Worm (Caenorhabditis elegans) whole organism, early embryonic: ENCODE measurements around the gene sqt-3.

Source experiments
- B0310.2 ChIP-seq: sonication (generic microtip); optimal IDR thresholded peaks from 2 replicates; lab custom pipeline; 2016; ENCODE audit warnings: mild to moderate bottlenecking, missing genetic modification characterization, missing compliant biosample characterization
- F13C5.2 ChIP-seq: sonication (generic microtip); optimal IDR thresholded peaks from 2 replicates; lab custom pipeline; 2017; ENCODE audit warnings: mild to moderate bottlenecking, missing genetic modification characterization, inconsistent platforms, missing compliant biosample characterization
- aly-1 ChIP-seq: sonication (generic microtip); optimal IDR thresholded peaks from 2 replicates; lab custom pipeline; 2016; ENCODE audit warnings: missing genetic modification characterization, missing compliant biosample characterization
- ama-1 ChIP-seq: fragments of 150-350 bp; optimal IDR thresholded peaks from 2 replicates; lab custom pipeline; 2014
- ceh-13 ChIP-seq: fragments of 200-800 bp; sonication (Bioruptor generic); optimal IDR thresholded peaks from 2 replicates; lab custom pipeline; 2018; ENCODE audit warnings: mild to moderate bottlenecking, missing genetic modification characterization, missing compliant biosample characterization
- ceh-36 ChIP-seq: sonication (generic microtip); optimal IDR thresholded peaks from 2 replicates; lab custom pipeline; 2016; ENCODE audit warnings: missing genetic modification characterization, inconsistent platforms, missing compliant biosample characterization
- ets-7 ChIP-seq: sonication (generic microtip); optimal IDR thresholded peaks from 2 replicates; lab custom pipeline; 2016; ENCODE audit warnings: missing genotype, missing genetic modification characterization, missing compliant biosample characterization
- flt-1 ChIP-seq: fragments of 200-800 bp; sonication (Bioruptor generic); IDR thresholded peaks from 2 replicates; pipeline ENCODE4 v1.3.6; 2022; ENCODE audit warnings: missing genetic modification characterization, missing compliant biosample characterization
- hmbx-1 ChIP-seq: sonication (generic microtip); optimal IDR thresholded peaks from 2 replicates; lab custom pipeline; 2016; ENCODE audit warnings: mild to moderate bottlenecking, missing genetic modification characterization, missing compliant biosample characterization
- hmg-4 ChIP-seq: fragments of 200-800 bp; sonication (Bioruptor generic); optimal IDR thresholded peaks from 2 replicates; lab custom pipeline; 2018; ENCODE audit warnings: mild to moderate bottlenecking, missing genetic modification characterization, missing compliant biosample characterization
- hnd-1 ChIP-seq: sonication (generic microtip); optimal IDR thresholded peaks from 2 replicates; lab custom pipeline; 2016; ENCODE audit warnings: missing genetic modification characterization, missing compliant biosample characterization
- pes-1 ChIP-seq: fragments of 200-800 bp; sonication (Bioruptor generic); IDR thresholded peaks from 2 replicates; pipeline ENCODE4 v1.3.6; 2022; ENCODE audit warnings: missing genetic modification reagents, missing genetic modification characterization, missing compliant biosample characterization
- scrt-1 ChIP-seq: fragments of 200-800 bp; sonication (Bioruptor generic); IDR thresholded peaks from 2 replicates; pipeline ENCODE4 v1.3.6; 2022; ENCODE audit warnings: missing genetic modification characterization, missing compliant biosample characterization
- sea-1 ChIP-seq: fragments of 200-800 bp; sonication (Bioruptor generic); conservative IDR thresholded peaks from 2 replicates; pipeline ENCODE4 v1.3.6; 2022; ENCODE audit warnings: missing genetic modification characterization, missing compliant biosample characterization
- tbx-11 ChIP-seq: fragments of 200-800 bp; sonication (Bioruptor generic); IDR thresholded peaks from 2 replicates; pipeline ENCODE4 v1.3.6; 2022; ENCODE audit warnings: missing genetic modification characterization, missing compliant biosample characterization
- tbx-37 ChIP-seq: fragments of 200-800 bp; sonication (Bioruptor generic); conservative IDR thresholded peaks from 2 replicates; pipeline ENCODE4 v1.3.6; 2022; ENCODE audit warnings: missing genetic modification reagents, missing genetic modification characterization, missing compliant biosample characterization
- tra-4 ChIP-seq: sonication (generic microtip); optimal IDR thresholded peaks from 2 replicates; lab custom pipeline; 2017; ENCODE audit warnings: missing genetic modification characterization, missing compliant biosample characterization

sqt-3 gene

DNA sequence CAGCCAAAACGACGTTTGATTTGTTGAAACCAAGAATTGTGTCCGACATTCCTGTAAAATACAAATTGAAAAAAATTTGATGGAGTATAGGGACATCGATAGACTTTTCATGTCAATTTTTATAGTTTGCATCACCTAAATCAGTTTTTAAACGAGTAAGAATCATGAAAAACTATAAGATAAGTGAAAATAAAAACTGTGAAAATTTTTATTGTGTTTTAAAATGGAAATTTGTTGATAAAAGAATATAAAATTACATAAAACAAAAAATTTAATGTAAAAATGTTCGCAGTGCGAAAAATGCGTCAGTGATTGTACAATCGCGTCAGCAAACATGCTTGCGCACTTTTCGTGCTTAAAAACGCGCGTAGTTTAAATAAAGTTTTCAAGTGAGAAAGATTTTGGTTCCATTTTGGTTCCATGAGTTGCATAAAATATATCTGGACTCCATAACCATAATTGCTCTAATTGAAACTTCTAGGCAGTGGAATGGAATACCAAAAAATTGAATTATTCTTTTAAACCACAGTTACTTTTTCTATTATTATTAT lies 9.1 kb upstream of the sqt-3 start, which contains the start of gene tomm-20:
Gene tomm-20, minus strand, starts transcription at position 51 of the 551 bp plus-strand sequence.
- peak; percentile 36 for TF ChIP-seq ceh-36 (tag; lab: Kevin White, UChicago)
- TF ChIP-seq ceh-13 (GFP tag; lab: Kevin White, UChicago), result peak; percentile 2
- TF ChIP-seq sea-1 (GFP tag; lab: Robert Waterston, UW), result no peak
- peak; percentile 2 for TF ChIP-seq hmbx-1 (tag; lab: Kevin White, UChicago)
- TF ChIP-seq ama-1, result no peak
- peak; percentile 91 for TF ChIP-seq F13C5.2 (tag; lab: Kevin White, UChicago)
- peak; percentile 65; the same call in 1 of the 2 replicates for TF ChIP-seq flt-1 (GFP tag; lab: Robert Waterston, UW)
- TF ChIP-seq hmg-4 (GFP tag; lab: Kevin White, UChicago), result no peak
- no peak for TF ChIP-seq B0310.2 (tag; lab: Kevin White, UChicago)
- peak; percentile 76 for TF ChIP-seq tbx-11 (GFP tag; lab: Robert Waterston, UW)
- peak; percentile 72 for TF ChIP-seq scrt-1 (GFP tag; lab: Robert Waterston, UW)
- TF ChIP-seq tbx-37 (GFP tag; lab: Robert Waterston, UW), result peak; percentile 50; the same call in 1 of the 2 replicates
- TF ChIP-seq aly-1 (tag; lab: Kevin White, UChicago), result no peak
- no peak for TF ChIP-seq ets-7 (tag; lab: Kevin White, UChicago)
- peak; percentile 60; the same call in 1 of the 2 replicates for TF ChIP-seq pes-1 (GFP tag; lab: Robert Waterston, UW)
- peak; percentile 29 for TF ChIP-seq hnd-1 (tag; lab: Kevin White, UChicago)
- no peak for TF ChIP-seq tra-4

ce11 chrV:12344845-12345244 lies 7.7 kb upstream of the sqt-3 start, which contains the start of gene F23H12.3:
Gene F23H12.3 (plus strand): TSS chrV:12345145.
- no peak for TF ChIP-seq ets-7 (tag; lab: Kevin White, UChicago)
- no peak for TF ChIP-seq tbx-37 (GFP tag; lab: Robert Waterston, UW)

ce11 chrV:12345808-12346207 lies 6.7 kb upstream of the sqt-3 start, which contains the start of gene snb-2:
Gene snb-2 (minus strand): TSS chrV:12345908.
- TF ChIP-seq B0310.2 (tag; lab: Kevin White, UChicago) (no peak), ama-1 (no peak), ets-7 (tag; lab: Kevin White, UChicago) (no peak), tra-4 (no peak), F13C5.2 (tag; lab: Kevin White, UChicago) (no peak), scrt-1 (GFP tag; lab: Robert Waterston, UW) (no peak), ceh-36 (tag; lab: Kevin White, UChicago) (no peak), tbx-37 (GFP tag; lab: Robert Waterston, UW) (no peak), aly-1 (tag; lab: Kevin White, UChicago) (no peak), ceh-13 (GFP tag; lab: Kevin White, UChicago) (no peak)

DNA sequence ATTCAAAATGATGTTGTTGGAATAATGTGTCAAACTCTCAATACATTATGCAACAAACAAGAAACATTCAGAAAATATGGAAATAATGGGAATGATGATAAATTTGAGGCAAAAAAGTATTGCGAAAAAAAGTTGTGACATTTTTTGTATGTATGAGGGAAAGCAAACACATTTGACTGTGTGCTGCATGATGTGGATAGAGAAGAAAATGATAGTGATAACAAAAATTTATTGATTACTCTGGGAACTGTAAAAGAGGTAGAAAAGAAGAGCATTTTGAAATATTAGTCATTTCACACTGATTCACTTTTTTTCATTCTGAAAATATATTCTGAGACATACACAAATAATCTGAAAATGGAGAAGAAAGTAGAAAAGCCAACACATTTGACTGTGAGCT lies 4.7 kb upstream of the sqt-3 start:
- no peak for TF ChIP-seq F13C5.2 (tag; lab: Kevin White, UChicago)
- TF ChIP-seq scrt-1 (GFP tag; lab: Robert Waterston, UW), result no peak
- no peak for TF ChIP-seq ets-7 (tag; lab: Kevin White, UChicago)
- no peak for TF ChIP-seq aly-1 (tag; lab: Kevin White, UChicago)
- TF ChIP-seq hmbx-1 (tag; lab: Kevin White, UChicago), result no peak
- TF ChIP-seq ceh-13 (GFP tag; lab: Kevin White, UChicago), result no peak
- TF ChIP-seq tra-4, result no peak
- TF ChIP-seq flt-1 (GFP tag; lab: Robert Waterston, UW), result no peak

DNA sequence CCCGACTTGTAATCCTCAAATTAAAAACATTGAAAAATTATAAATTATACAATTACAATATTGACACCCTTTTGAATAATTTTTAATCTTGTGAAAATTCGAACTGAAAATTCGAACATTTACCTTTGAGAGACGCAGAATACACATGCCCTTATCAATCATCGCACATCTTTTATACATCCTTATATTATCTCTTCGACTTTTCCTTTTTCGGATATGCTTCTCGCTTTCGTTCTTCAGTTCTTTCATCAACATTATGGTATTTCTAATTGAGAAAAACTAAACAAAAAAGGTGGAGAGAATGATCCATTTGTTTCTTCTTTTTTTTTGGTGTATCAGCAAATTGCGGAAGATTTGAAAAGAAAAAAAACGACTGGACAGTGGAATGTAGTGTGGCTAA lies 3.2 kb upstream of the sqt-3 start:
- no peak for TF ChIP-seq tbx-37 (GFP tag; lab: Robert Waterston, UW)

DNA sequence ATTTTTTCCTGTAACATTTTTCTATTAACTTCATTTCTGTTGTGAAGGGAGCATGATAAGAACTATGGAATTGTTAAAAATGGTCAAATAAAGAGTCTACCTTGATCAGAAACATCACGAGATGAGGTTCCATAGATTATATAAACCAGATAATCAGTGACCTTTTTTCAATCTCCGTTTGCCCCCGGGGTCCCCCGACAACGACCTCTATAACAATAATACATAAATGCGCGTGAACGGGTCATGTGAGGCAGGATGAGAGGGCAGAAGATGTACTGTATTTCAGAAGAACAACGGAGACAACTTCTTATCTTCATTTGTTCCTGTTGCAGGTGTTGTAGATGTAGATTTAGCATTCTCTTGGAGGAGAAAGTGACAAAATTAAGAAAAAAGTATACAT lies 703 bp upstream of the sqt-3 start:
- no peak for TF ChIP-seq tbx-11 (GFP tag; lab: Robert Waterston, UW)
- TF ChIP-seq aly-1 (tag; lab: Kevin White, UChicago), result no peak
- no peak for TF ChIP-seq F13C5.2 (tag; lab: Kevin White, UChicago)
- no peak for TF ChIP-seq ets-7 (tag; lab: Kevin White, UChicago)
- no peak for TF ChIP-seq B0310.2 (tag; lab: Kevin White, UChicago)
- TF ChIP-seq hnd-1 (tag; lab: Kevin White, UChicago), result no peak
- no peak for TF ChIP-seq ceh-36 (tag; lab: Kevin White, UChicago)
- no peak for TF ChIP-seq tra-4
- TF ChIP-seq ceh-13 (GFP tag; lab: Kevin White, UChicago), result no peak
- no peak for TF ChIP-seq tbx-37 (GFP tag; lab: Robert Waterston, UW)
- no peak for TF ChIP-seq hmg-4 (GFP tag; lab: Kevin White, UChicago)
- no peak for TF ChIP-seq pes-1 (GFP tag; lab: Robert Waterston, UW)
- no peak for TF ChIP-seq flt-1 (GFP tag; lab: Robert Waterston, UW)
- TF ChIP-seq hmbx-1 (tag; lab: Kevin White, UChicago), result no peak
- no peak for TF ChIP-seq scrt-1 (GFP tag; lab: Robert Waterston, UW)
- TF ChIP-seq ama-1, result no peak

- TF ChIP-seq F13C5.2 (tag; lab: Kevin White, UChicago), result no peak
- no peak for TF ChIP-seq hmbx-1 (tag; lab: Kevin White, UChicago)
- TF ChIP-seq tbx-37 (GFP tag; lab: Robert Waterston, UW), result no peak
- peak; percentile 8 for TF ChIP-seq ama-1
- no peak for TF ChIP-seq tbx-11 (GFP tag; lab: Robert Waterston, UW)
Measured at ce11 chrV:12352881-12353280, 336 bp downstream of the sqt-3 start.

DNA sequence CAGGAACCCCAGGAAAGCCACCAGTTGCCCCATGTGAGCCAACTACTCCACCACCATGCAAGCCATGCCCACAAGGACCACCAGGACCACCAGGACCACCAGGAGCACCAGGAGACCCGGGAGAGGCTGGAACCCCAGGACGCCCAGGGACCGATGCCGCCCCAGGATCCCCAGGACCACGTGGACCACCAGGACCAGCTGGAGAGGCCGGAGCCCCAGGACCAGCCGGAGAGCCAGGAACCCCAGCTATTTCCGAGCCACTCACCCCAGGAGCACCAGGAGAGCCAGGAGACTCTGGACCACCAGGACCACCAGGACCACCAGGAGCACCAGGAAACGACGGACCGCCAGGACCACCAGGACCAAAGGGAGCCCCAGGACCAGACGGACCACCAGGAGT lies 960 bp downstream of the sqt-3 start:
- TF ChIP-seq sea-1 (GFP tag; lab: Robert Waterston, UW), result no peak
- TF ChIP-seq ceh-36 (tag; lab: Kevin White, UChicago), result no peak
- TF ChIP-seq tbx-11 (GFP tag; lab: Robert Waterston, UW), result no peak; the same call in 1 of the 2 replicates
- peak; percentile 10 for TF ChIP-seq aly-1 (tag; lab: Kevin White, UChicago)
- TF ChIP-seq ets-7 (tag; lab: Kevin White, UChicago), result no peak
- TF ChIP-seq flt-1 (GFP tag; lab: Robert Waterston, UW), result no peak
- TF ChIP-seq B0310.2 (tag; lab: Kevin White, UChicago), result peak; percentile 19
- TF ChIP-seq F13C5.2 (tag; lab: Kevin White, UChicago), result no peak
- no peak for TF ChIP-seq ama-1
- no peak for TF ChIP-seq hmg-4 (GFP tag; lab: Kevin White, UChicago)
- no peak for TF ChIP-seq tbx-37 (GFP tag; lab: Robert Waterston, UW)
- TF ChIP-seq ceh-13 (GFP tag; lab: Kevin White, UChicago), result no peak
- peak; percentile 21; the same call in 1 of the 2 replicates for TF ChIP-seq pes-1 (GFP tag; lab: Robert Waterston, UW)
- TF ChIP-seq tra-4, result no peak
- TF ChIP-seq scrt-1 (GFP tag; lab: Robert Waterston, UW), result 0 out of 2 replicates have a peak, but pooled peaks have one; percentile 5
